Worm (Caenorhabditis elegans): Measurements from ENCODE around the gene nstp-7.

Gene nstp-7

DNA sequence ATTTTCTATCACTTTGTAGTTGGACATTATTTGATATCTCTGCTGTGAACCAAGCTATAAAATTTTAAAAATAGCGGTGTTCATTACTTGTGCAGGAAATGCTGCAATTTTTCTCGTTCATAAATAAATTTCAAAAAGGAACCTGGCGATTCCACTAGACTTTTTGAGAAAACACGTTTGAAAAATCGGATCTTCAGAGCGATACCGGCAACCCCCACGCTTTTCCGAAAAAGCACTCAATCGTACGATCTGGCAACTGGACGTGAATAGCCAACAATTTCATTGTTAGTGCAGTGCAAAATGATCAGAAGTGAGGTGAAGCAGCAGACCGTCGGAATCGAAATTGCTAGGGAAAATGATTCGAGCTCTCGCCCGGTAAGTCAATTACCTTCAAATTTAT is at the start of gene nstp-7:
Gene nstp-7, plus strand, starts transcription at position 301 of the 400 bp plus-strand sequence.
- TF ChIP-seq unc-39 (tag; optimal IDR thresholded peaks at IDR 0.05) (no peak), ceh-16 (tag; optimal IDR thresholded peaks at IDR 0.05) (no peak), fos-1 (tag; optimal IDR thresholded peaks at IDR 0.05) (no peak), mdl-1 (tag; optimal IDR thresholded peaks at IDR 0.05) (no peak), lsy-12 (tag; optimal IDR thresholded peaks at IDR 0.05) (no peak), jun-1 (tag; optimal IDR thresholded peaks at IDR 0.05) (no peak), nhr-43 (tag; optimal IDR thresholded peaks at IDR 0.05; ENCODE audit: poor library complexity, severe bottlenecking) (no peak), mml-1 (tag; optimal IDR thresholded peaks at IDR 0.05) (no peak), lin-39 (tag; optimal IDR thresholded peaks at IDR 0.05) (no peak), elt-2 (tag; optimal IDR thresholded peaks at IDR 0.05) (no peak), nhr-23 (tag; optimal IDR thresholded peaks at IDR 0.05) (no peak)

DNA sequence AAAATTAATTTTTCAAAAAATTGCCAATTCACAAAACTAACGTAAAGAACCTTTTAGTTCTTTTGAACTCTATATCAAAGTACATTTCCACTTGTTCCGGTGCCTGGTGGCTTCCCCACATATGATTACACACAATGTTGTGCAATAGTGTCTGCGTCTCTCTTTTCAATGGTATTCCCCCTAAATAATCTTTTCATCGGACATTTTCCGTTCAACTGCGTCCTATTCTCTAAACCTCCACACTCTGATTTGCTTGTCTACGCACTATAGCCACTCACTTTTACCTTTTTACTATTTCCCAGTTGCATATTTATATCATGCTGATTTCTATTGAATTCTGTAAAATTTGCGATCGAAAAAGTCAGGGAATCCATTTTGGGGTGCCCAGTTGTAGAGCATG is 49.7 kb upstream of the nstp-7 start, which contains the start of gene nhr-58:
Gene nhr-58, plus strand, starts transcription at position 214 of the 400 bp plus-strand sequence.
- TF ChIP-seq mdl-1 (tag; optimal IDR thresholded peaks at IDR 0.05) (peak; percentile 49), pha-4 (tag; optimal IDR thresholded peaks at IDR 0.05) (peak; percentile 90), elt-2 (tag; optimal IDR thresholded peaks at IDR 0.05) (peak; percentile 86), tbx-2 (tag; optimal IDR thresholded peaks at IDR 0.05) (no peak), jun-1 (tag; optimal IDR thresholded peaks at IDR 0.05) (peak; percentile 85), nhr-43 (tag; optimal IDR thresholded peaks at IDR 0.05; ENCODE audit: poor library complexity, severe bottlenecking) (peak; percentile 40), pqm-1 (tag; optimal IDR thresholded peaks at IDR 0.05) (peak; percentile 97), nhr-25 (tag; optimal IDR thresholded peaks at IDR 0.05) (peak; percentile 56), nhr-23 (tag; optimal IDR thresholded peaks at IDR 0.05) (peak; percentile 68), lin-39 (tag; optimal IDR thresholded peaks at IDR 0.05) (peak; percentile 29), elt-3 (tag; optimal IDR thresholded peaks at IDR 0.05) (peak in 1 of 3 experiments; percentile 15), nfya-1 (tag; optimal IDR thresholded peaks at IDR 0.05; ENCODE audit: insufficient read depth) (peak; percentile 66), egl-27 (tag; optimal IDR thresholded peaks at IDR 0.05) (peak; percentile 78), ama-1 (optimal IDR thresholded peaks at IDR 0.05) (no peak), nhr-77 (tag; optimal IDR thresholded peaks at IDR 0.05) (no peak), elt-1 (tag; optimal IDR thresholded peaks at IDR 0.05) (peak; percentile 43)

DNA sequence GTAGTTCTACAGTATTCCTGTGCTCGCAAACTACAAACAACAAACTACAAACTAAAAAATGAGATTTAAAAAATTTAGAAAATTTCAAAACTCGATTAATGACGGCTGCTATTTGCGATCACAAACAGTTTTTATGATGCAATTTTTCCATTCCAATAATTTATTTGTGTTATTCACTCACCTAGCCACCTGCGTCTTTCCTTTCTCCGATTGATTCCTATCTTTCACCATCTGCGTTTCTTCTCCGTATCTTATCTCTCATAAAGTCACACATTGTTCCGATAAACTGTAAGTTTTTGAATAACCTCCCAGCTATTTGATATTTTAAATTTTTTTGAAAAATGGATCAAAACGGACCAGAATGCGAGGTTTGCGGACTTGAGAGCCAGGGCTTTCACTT is 47.5 kb upstream of the nstp-7 start, which contains the start of gene nhr-132:
Gene nhr-132, plus strand, starts transcription at position 271 of the 400 bp plus-strand sequence.
- TF ChIP-seq daf-12 (tag; optimal IDR thresholded peaks at IDR 0.05) (no peak), lsy-12 (tag; optimal IDR thresholded peaks at IDR 0.05) (no peak), mdl-1 (tag; optimal IDR thresholded peaks at IDR 0.05) (no peak), lin-39 (tag; optimal IDR thresholded peaks at IDR 0.05) (no peak), ama-1 (optimal IDR thresholded peaks at IDR 0.05) (no peak), elt-3 (tag; optimal IDR thresholded peaks at IDR 0.05) (peak in 1 of 3 experiments; percentile 58), nhr-23 (tag; optimal IDR thresholded peaks at IDR 0.05) (peak; percentile 27), elt-2 (tag; optimal IDR thresholded peaks at IDR 0.05) (peak; percentile 60), nhr-25 (tag; optimal IDR thresholded peaks at IDR 0.05) (peak; percentile 28), pqm-1 (tag; optimal IDR thresholded peaks at IDR 0.05) (peak; percentile 73), egl-5 (tag; optimal IDR thresholded peaks at IDR 0.05) (peak; percentile 14), hmg-11 (tag; optimal IDR thresholded peaks at IDR 0.05) (peak; percentile 18), ceh-16 (tag; optimal IDR thresholded peaks at IDR 0.05) (no peak), ceh-28 (tag; optimal IDR thresholded peaks at IDR 0.05) (peak; percentile 53)

DNA sequence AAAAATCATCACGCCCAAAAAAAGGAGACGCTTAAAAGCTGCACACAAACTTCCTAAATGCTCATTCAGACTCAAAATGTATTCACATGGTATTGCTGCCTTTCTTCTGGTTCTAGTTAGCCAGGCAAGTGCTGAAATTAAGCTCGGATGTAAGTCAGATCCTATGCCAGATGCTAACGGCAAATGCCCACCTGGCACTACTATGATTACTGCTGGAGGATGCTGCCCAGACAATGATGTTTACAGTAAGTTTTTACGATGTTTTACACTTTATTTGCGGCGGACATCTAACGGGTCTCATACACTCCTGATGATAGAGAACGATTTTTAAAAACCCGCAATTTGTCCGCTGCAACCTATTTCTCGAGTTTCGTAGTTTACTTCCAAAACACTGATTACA is 45.1 kb upstream of the nstp-7 start, which contains the start of gene C14C6.5:
Gene C14C6.5, plus strand, starts transcription at position 58 of the 400 bp plus-strand sequence.
- TF ChIP-seq mdl-1 (tag; optimal IDR thresholded peaks at IDR 0.05) (no peak), nhr-77 (tag; optimal IDR thresholded peaks at IDR 0.05) (no peak), fos-1 (tag; optimal IDR thresholded peaks at IDR 0.05) (no peak), snpc-4 (tag; optimal IDR thresholded peaks at IDR 0.05) (no peak), pha-4 (tag; optimal IDR thresholded peaks at IDR 0.05) (no peak), sea-2 (GFP tag; optimal IDR thresholded peaks at IDR 0.05) (no peak)

DNA sequence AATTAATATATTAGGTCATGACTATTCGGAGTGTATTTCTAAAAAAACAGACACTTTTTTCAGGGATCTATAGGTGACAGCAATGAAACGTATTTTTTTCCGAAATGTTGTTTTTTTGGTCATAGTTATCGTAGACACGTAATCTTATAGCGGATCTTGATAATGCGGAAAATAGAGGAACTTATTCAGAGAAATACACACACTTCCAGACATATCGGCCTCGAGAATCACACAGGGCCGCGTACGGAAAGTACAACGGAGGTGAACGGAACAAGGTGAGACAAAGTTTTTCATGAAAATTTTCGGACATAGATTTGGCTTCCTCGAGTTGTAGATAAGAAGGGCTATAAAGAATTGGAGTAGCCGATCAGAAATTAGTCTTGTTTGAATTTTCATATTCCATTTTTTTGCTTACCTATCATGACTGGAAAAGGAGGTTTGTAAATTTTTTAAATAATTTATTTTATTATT is 42.6 kb upstream of the nstp-7 start, which contains the start of gene nhr-155:
Gene nhr-155, plus strand, starts transcription at position 421 of the 471 bp plus-strand sequence.
- peak; percentile 95 for TF ChIP-seq elt-1 (tag; optimal IDR thresholded peaks at IDR 0.05)
- peak; percentile 32 for TF ChIP-seq nhr-25 (tag; optimal IDR thresholded peaks at IDR 0.05)
- peak; percentile 67 for TF ChIP-seq nhr-43 (tag; optimal IDR thresholded peaks at IDR 0.05; ENCODE audit: poor library complexity, severe bottlenecking)
- no peak for TF ChIP-seq fkh-10 (GFP tag; optimal IDR thresholded peaks at IDR 0.05)
- no peak for TF ChIP-seq mdl-1 (tag; optimal IDR thresholded peaks at IDR 0.05)
- TF ChIP-seq nhr-23 (tag; optimal IDR thresholded peaks at IDR 0.05) = peak; percentile 87
- no peak for TF ChIP-seq lin-39 (tag; optimal IDR thresholded peaks at IDR 0.05)
- TF ChIP-seq jun-1 (tag; optimal IDR thresholded peaks at IDR 0.05) = no peak
- no peak for TF ChIP-seq ztf-11 (tag; optimal IDR thresholded peaks at IDR 0.05)
- no peak for TF ChIP-seq nhr-11 (tag; optimal IDR thresholded peaks at IDR 0.05)
